Fruit fly (Drosophila melanogaster): ENCODE results near the gene Nepl20.

dm6 chr3R:28911758-28912157 is 31.2 kb downstream of the Nepl20 start:
- TF ChIP-seq CG8478 (optimal IDR thresholded peaks at IDR 0.05) (no peak), CTCF (optimal IDR thresholded peaks at IDR 0.05) (no peak)
